Worm (Caenorhabditis elegans) whole organism, L2 larva: ENCODE measurements around the gene nhr-241.

Source experiments
- ZK546.5 ChIP-seq: sonication (generic microtip); optimal IDR thresholded peaks from 2 replicates; lab custom pipeline; 2017; ENCODE audit warnings: missing biosample characterization, missing genetic modification characterization
- alr-1 ChIP-seq: fragments of 150-350 bp; optimal IDR thresholded peaks from 2 replicates; lab custom pipeline; 2014; ENCODE audit warnings: missing biosample characterization, missing genetic modification characterization
- aly-2 ChIP-seq: fragments of 150-350 bp; optimal IDR thresholded peaks from 2 replicates; lab custom pipeline; 2014; ENCODE audit warnings: missing biosample characterization, missing genetic modification characterization
- ama-1 ChIP-seq: fragments of 150-350 bp; optimal IDR thresholded peaks from 2 replicates; lab custom pipeline; 2018; ENCODE audit warnings: inconsistent platforms
- ceh-16 ChIP-seq: fragments of 150-350 bp; optimal IDR thresholded peaks from 2 replicates; lab custom pipeline; 2014; ENCODE audit warnings: missing biosample characterization, missing genetic modification characterization
- ceh-82 ChIP-seq: fragments of 150-350 bp; optimal IDR thresholded peaks from 2 replicates; lab custom pipeline; 2014; ENCODE audit warnings: missing biosample characterization, missing genetic modification characterization
- nhr-11 ChIP-seq: fragments of 150-350 bp; optimal IDR thresholded peaks from 2 replicates; lab custom pipeline; 2014; ENCODE audit warnings: missing biosample characterization, missing genetic modification characterization
- nhr-23 ChIP-seq: fragments of 150-350 bp; optimal IDR thresholded peaks from 2 replicates; lab custom pipeline; 2014; ENCODE audit warnings: missing biosample characterization, missing genetic modification reagents, missing genetic modification characterization
- nhr-6 ChIP-seq: fragments of 150-350 bp; optimal IDR thresholded peaks from 2 replicates; lab custom pipeline; 2014; ENCODE audit warnings: missing biosample characterization, missing genetic modification characterization
- snpc-4 ChIP-seq: fragments of 150-350 bp; optimal IDR thresholded peaks from 2 replicates; lab custom pipeline; 2014; ENCODE audit warnings: missing biosample characterization, missing genetic modification characterization

- TF ChIP-seq ceh-16 (tag; lab: Kevin White, UChicago) (no peak), ZK546.5 (tag; lab: Kevin White, UChicago) (no peak), ama-1 (lab: Kevin White, UChicago) (no peak), aly-2 (no peak), nhr-23 (tag; lab: Kevin White, UChicago) (no peak), nhr-11 (tag; lab: Kevin White, UChicago) (no peak), snpc-4 (tag; lab: Kevin White, UChicago) (no peak), nhr-6 (tag; lab: Kevin White, UChicago) (no peak), alr-1 (tag; lab: Kevin White, UChicago) (no peak), ceh-82 (no peak)
Observed at ce11 chrV:18719956-18720489, 20.8 kb downstream of the nhr-241 start, which contains the start of gene Y17D7C.2.
